Worm (Caenorhabditis elegans) whole organism, mixed stage, embryonic: Measurements from ENCODE around the gene ZK688.5.

Experiments used
- elt-1 ChIP-seq: sonication (generic microtip); optimal IDR thresholded peaks from 2 replicates; lab custom pipeline; 2017; ENCODE audit warnings: missing genetic modification characterization, mild to moderate bottlenecking, missing compliant biosample characterization, antibody characterized with exemption, moderate library complexity, borderline replicate concordance; ENCODE audit not compliant: insufficient read depth
- flh-1 ChIP-seq: fragments of 200-800 bp; sonication (Bioruptor generic); optimal IDR thresholded peaks from 2 replicates; lab custom pipeline; 2018; ENCODE audit warnings: mild to moderate bottlenecking, missing genetic modification characterization, moderate library complexity, missing compliant biosample characterization
- nhr-12 ChIP-seq: fragments of 150-350 bp; optimal IDR thresholded peaks from 2 replicates; lab custom pipeline; 2014; ENCODE audit warnings: missing biosample characterization, missing genetic modification characterization
- nhr-28 ChIP-seq: fragments of 150-350 bp; optimal IDR thresholded peaks from 2 replicates; lab custom pipeline; 2014; ENCODE audit warnings: missing biosample characterization, missing genetic modification characterization
- nhr-76 ChIP-seq: sonication (generic microtip); optimal IDR thresholded peaks from 2 replicates; lab custom pipeline; 2017; ENCODE audit warnings: missing biosample characterization, missing genetic modification characterization
- snpc-4 ChIP-seq: fragments of 150-350 bp; optimal IDR thresholded peaks from 2 replicates; lab custom pipeline; 2014; ENCODE audit warnings: missing biosample characterization, missing genetic modification characterization
- unc-120 ChIP-seq: sonication (generic microtip); optimal IDR thresholded peaks from 2 replicates; lab custom pipeline; 2017; ENCODE audit warnings: missing genetic modification characterization, missing compliant biosample characterization; ENCODE audit not compliant: poor library complexity, severe bottlenecking
- unc-39 ChIP-seq: fragments of 150-350 bp; optimal IDR thresholded peaks from 2 replicates; lab custom pipeline; 2014; ENCODE audit warnings: missing biosample characterization, missing genetic modification characterization
- unc-62 ChIP-seq: fragments of 150-350 bp; optimal IDR thresholded peaks from 2 replicates; lab custom pipeline; 2014; ENCODE audit warnings: missing biosample characterization, missing genetic modification reagents, missing genetic modification characterization

- TF ChIP-seq nhr-76 = no peak
- TF ChIP-seq flh-1 = no peak
- no peak for TF ChIP-seq unc-62 (GFP tag; lab: Kevin White, UChicago)
- no peak for TF ChIP-seq elt-1 (tag; lab: Kevin White, UChicago)
- TF ChIP-seq snpc-4 = no peak
- no peak for TF ChIP-seq nhr-28 (tag; lab: Kevin White, UChicago)
- TF ChIP-seq unc-39 (tag; lab: Kevin White, UChicago) = no peak
- TF ChIP-seq unc-120 (tag; lab: Kevin White, UChicago) = no peak
- no peak for TF ChIP-seq nhr-12
Observed at ce11 chrIII:7877090-7877489, 14.3 kb downstream of the ZK688.5 start.
